Worm (Caenorhabditis elegans) whole organism, L1 larva: Measurements from ENCODE around the gene bra-1.

Experiments used
- ceh-63 ChIP-seq: fragments of 200-800 bp; sonication (Bioruptor generic); optimal IDR thresholded peaks from 2 replicates; lab custom pipeline; 2018; ENCODE audit warnings: mild to moderate bottlenecking, missing genetic modification characterization, missing compliant biosample characterization
- fkh-10 ChIP-seq: sonication (generic microtip); optimal IDR thresholded peaks from 2 replicates; lab custom pipeline; 2017; ENCODE audit warnings: missing biosample characterization, missing genetic modification reagents, missing genetic modification characterization
- lsy-2 ChIP-seq, 2 experiments: fragments of 150-350 bp; optimal IDR thresholded peaks; 2 replicates each; lab custom pipeline; 2014; ENCODE audit warnings: missing biosample characterization in 2 of 2, missing genetic modification characterization in 2 of 2
- sptf-1 ChIP-seq: fragments of 150-350 bp; optimal IDR thresholded peaks from 2 replicates; lab custom pipeline; 2014; ENCODE audit warnings: missing biosample characterization, missing genetic modification characterization
- tbx-2 ChIP-seq: sonication (generic microtip); optimal IDR thresholded peaks from 2 replicates; lab custom pipeline; 2016; ENCODE audit warnings: missing genetic modification characterization, missing compliant biosample characterization

ce11 chrX:13591175-13591574 lies 7.1 kb upstream of the bra-1 start, which contains the start of gene col-44:
- TF ChIP-seq ceh-63 (GFP tag; lab: Kevin White, UChicago) (no peak), lsy-2 (tag; optimal IDR thresholded peaks at IDR 0.05; lab: Kevin White, UChicago) (no peak), fkh-10 (GFP tag; lab: Kevin White, UChicago) (no peak), tbx-2 (tag; lab: Kevin White, UChicago) (no peak), sptf-1 (tag; lab: Kevin White, UChicago) (no peak)
